Worm (Caenorhabditis elegans): ENCODE results near the gene Y49E10.30.
"Not testable (repeated sequence)": the region's sequence is repeated elsewhere in the genome, so short reads cannot be mapped to it uniquely, and the experiment has no call there.

The Y49E10.30 gene

ce11 chrIII:12382799-12383198, 3.9 kb upstream of the Y49E10.30 start:
- TF ChIP-seq ceh-91 (GFP tag; IDR thresholded peaks at IDR 0.05): 0 out of 2 replicates have a peak, but pooled peaks have one; percentile 38
- peak; percentile 55; the same call in 1 of the 2 replicates for TF ChIP-seq madf-6 (GFP tag; IDR thresholded peaks at IDR 0.05)
- TF ChIP-seq egrh-3 (GFP tag; IDR thresholded peaks at IDR 0.05): 0 out of 2 replicates have a peak, but pooled peaks have one; percentile 12
- TF ChIP-seq mcd-1 (GFP tag; IDR thresholded peaks at IDR 0.05): peak; percentile 83
- TF ChIP-seq F33H1.4 (GFP tag; IDR thresholded peaks at IDR 0.05): 0 out of 2 replicates have a peak, but pooled peaks have one; percentile 27
- peak; percentile 31 for TF ChIP-seq D2030.7 (GFP tag; IDR thresholded peaks at IDR 0.05)
- TF ChIP-seq hmg-1.2 (GFP tag; IDR thresholded peaks at IDR 0.05): peak; percentile 50

DNA sequence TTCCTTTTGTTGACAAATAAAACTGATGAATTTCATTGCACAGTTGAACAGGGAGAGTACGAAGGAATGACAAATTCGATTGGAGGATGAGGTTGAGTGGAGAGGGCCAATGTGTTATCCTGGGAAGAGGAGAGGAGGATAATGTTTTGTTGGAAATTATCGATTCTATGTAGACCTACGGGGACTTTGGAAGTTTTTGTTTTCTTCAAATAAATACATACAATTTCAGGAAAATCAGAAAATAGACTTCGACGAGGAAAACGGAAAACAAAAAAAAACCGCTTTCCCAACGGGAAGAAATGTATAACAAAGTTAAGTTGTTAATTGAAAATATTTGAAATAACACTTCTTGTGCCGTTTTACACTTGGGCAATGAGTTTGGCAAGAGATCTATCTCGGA, 3.0 kb upstream of the Y49E10.30 start, which contains the start of gene Y49E10.4:
TSS of gene Y49E10.4 (minus strand) at position 101 of the 400 bp plus-strand sequence.
- not testable (repeated sequence) for TF ChIP-seq him-1 (tag; optimal IDR thresholded peaks at IDR 0.05); ccch-3 (GFP tag; optimal IDR thresholded peaks at IDR 0.05); lsy-27 (tag; optimal IDR thresholded peaks at IDR 0.05; ENCODE audit: borderline replicate concordance, insufficient read depth)

- peak; percentile 91 for TF ChIP-seq aptf-2 (GFP tag; conservative IDR thresholded peaks at IDR 0.05)
Measured at ce11 chrIII:12385996-12386395, 701 bp upstream of the Y49E10.30 start.

DNA sequence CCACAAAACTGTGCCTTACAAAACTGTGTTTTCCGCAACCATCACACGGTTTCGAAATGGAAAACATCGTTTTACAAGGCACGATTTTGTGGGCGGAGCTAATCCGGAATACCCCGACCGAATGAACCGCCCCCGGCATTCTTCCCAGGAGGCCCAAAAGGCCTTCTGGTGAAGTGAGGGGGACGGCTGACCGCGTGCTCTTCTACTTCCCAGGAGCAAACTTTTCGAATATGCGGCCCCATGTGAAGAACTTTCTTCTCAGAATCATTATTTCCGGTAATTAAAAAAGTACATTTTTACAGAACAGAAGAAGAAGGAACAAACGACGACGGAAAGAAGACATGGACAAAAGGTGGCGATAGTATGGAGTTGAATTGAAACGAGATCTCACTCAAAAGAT, 647 bp downstream of the Y49E10.30 start:
- peak; percentile 95 for TF ChIP-seq aptf-2 (GFP tag; conservative IDR thresholded peaks at IDR 0.05)

ce11 chrIII:12388106-12388505, 1.4 kb downstream of the Y49E10.30 start:
- TF ChIP-seq K11D2.4 (GFP tag; IDR thresholded peaks at IDR 0.05) (no peak), nhr-179 (tag; optimal IDR thresholded peaks at IDR 0.05) (no peak)

DNA sequence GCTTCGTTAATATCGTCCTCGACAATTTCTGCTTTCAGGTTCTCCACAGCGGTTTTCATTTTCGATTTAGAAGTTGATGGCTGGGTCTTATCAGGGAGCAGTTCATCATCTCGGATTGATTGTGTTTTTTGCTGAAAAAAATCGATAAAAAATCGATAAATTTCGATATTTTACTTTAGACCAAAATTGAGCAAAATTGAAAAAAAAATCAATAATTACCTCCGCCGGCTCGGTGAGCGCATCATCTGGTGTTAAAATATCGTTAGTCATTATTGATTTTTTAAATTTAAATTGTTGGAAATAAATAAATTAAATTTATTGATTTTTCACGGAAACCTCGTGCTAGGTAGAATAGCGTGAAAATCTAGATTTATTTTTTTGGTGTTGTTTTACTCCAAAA, 8.4 kb downstream of the Y49E10.30 start, which contains the start of gene Y49E10.10:
TSS of gene Y49E10.10 (plus strand) at position 381 of the 400 bp plus-strand sequence.
- no peak for TF ChIP-seq nfya-2 (GFP tag; IDR thresholded peaks at IDR 0.05)
- TF ChIP-seq repo-1 (tag; optimal IDR thresholded peaks at IDR 0.05): no peak
- no peak for TF ChIP-seq efl-1 (GFP tag; optimal IDR thresholded peaks at IDR 0.05)

DNA sequence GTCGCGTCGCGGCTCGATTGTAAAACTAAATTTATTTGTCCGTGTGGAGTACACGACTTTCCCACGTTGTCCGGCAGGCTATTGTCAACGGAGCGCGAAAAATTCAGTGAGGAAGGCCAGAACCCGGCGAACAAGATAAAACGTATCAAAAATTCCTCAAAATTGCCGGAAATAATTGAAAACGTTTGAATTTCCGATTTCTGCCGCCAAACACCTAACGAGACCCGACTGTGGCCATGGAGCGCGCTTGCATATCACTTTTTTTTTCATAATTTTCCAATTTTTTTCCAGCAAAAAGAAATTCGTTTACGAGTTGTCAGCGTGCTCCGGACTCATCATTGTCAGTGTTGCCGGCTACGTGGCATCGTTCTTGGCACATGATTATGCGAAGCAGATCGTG, 11.8 kb downstream of the Y49E10.30 start:
- TF ChIP-seq snpc-4 (GFP tag; optimal IDR thresholded peaks at IDR 0.05) (no peak), snpc-4 (tag; optimal IDR thresholded peaks at IDR 0.05) (no peak), ztf-28 (GFP tag; IDR thresholded peaks at IDR 0.05) (0 out of 2 replicates have a peak, but pooled peaks have one; percentile 46), madf-10 (tag; optimal IDR thresholded peaks at IDR 0.05) (no peak), die-1 (tag; optimal IDR thresholded peaks at IDR 0.05) (no peak), madf-6 (GFP tag; IDR thresholded peaks at IDR 0.05) (0 out of 2 replicates have a peak, but pooled peaks have one; percentile 9), lin-54 (GFP tag; optimal IDR thresholded peaks at IDR 0.05) (no peak), ztf-22 (GFP tag; optimal IDR thresholded peaks at IDR 0.05) (no peak), B0336.3 (GFP tag; IDR thresholded peaks at IDR 0.05) (0 out of 2 replicates have a peak, but pooled peaks have one; percentile 14), lsl-1 (GFP tag; optimal IDR thresholded peaks at IDR 0.05) (no peak), sea-2 (GFP tag; IDR thresholded peaks at IDR 0.05) (no peak), lin-40 (tag; optimal IDR thresholded peaks at IDR 0.05) (no peak), F57C9.4 (tag; optimal IDR thresholded peaks at IDR 0.05) (no peak), nfyb-1 (GFP tag; IDR thresholded peaks at IDR 0.05) (0 out of 2 replicates have a peak, but pooled peaks have one; percentile 34), let-607 (tag; optimal IDR thresholded peaks at IDR 0.05) (no peak), nhr-80 (tag; optimal IDR thresholded peaks at IDR 0.05) (no peak)
